Worm (Caenorhabditis elegans): ENCODE data around the gene Y45F10D.16.

- TF ChIP-seq ceh-32 (tag; optimal IDR thresholded peaks at IDR 0.05; ENCODE audit: poor library complexity) (no peak), hlh-30 (tag; optimal IDR thresholded peaks at IDR 0.05; ENCODE audit: insufficient read depth) (no peak), snpc-4 (tag; optimal IDR thresholded peaks at IDR 0.05) (no peak), lsy-2 (tag; optimal IDR thresholded peaks at IDR 0.05) (no peak)
Measured at ce11 chrIV:13820862-13821261, 44.6 kb downstream of the Y45F10D.16 start, which contains the start of gene Y45F10D.15.
